3 fruit fly cellular contexts compared by ENCODE assay signal in genomic region chr3R:18508346-18508745, dm6.
TF ChIP-seq lines count a peak whose summit lies in the region.

No protein-coding gene starts in this region.

- TF ChIP-seq CTCF in whole organism, embryonic (GFP tag; optimal IDR thresholded peaks at IDR 0.05; lab: Kevin White, UChicago), result no peak

TF ChIP-seq in whole organism, embryonic, 481 proteins besides CTCF, POLR2A, EP300 and RAD21 (continues in another document):
- TF ChIP-seq Optix (GFP tag; IDR thresholded peaks at IDR 0.05; lab: Robert Waterston, UW), result peak; percentile 41; the same call in 1 of the 3 replicates
- peak; percentile 58; the same call in 1 of the 3 replicates for TF ChIP-seq CG11456 (GFP tag; IDR thresholded peaks at IDR 0.05; lab: Robert Waterston, UW)
- TF ChIP-seq pita (GFP tag; optimal IDR thresholded peaks at IDR 0.05; lab: Kevin White, UChicago), result no peak
- peak; percentile 13 for TF ChIP-seq CG15011 (GFP tag; optimal IDR thresholded peaks at IDR 0.05; lab: Kevin White, UChicago)
- peak; percentile 58; the same call in 1 of the 2 replicates for TF ChIP-seq H2.0 (GFP tag; IDR thresholded peaks at IDR 0.05; lab: Robert Waterston, UW)
- TF ChIP-seq CG12071 (GFP tag; optimal IDR thresholded peaks at IDR 0.05; lab: Kevin White, UChicago), result no peak
- TF ChIP-seq CG6272 (GFP tag; IDR thresholded peaks at IDR 0.05; lab: Robert Waterston, UW), result peak; percentile 43; the same call in 1 of the 2 replicates
- peak; percentile 1 for TF ChIP-seq CG6854 (GFP tag; optimal IDR thresholded peaks at IDR 0.05; lab: Kevin White, UChicago)
- TF ChIP-seq dimm (GFP tag; IDR thresholded peaks at IDR 0.05; lab: Robert Waterston, UW), result peak; percentile 48; the same call in 1 of the 2 replicates
- no peak for TF ChIP-seq stwl (tag; optimal IDR thresholded peaks at IDR 0.05; lab: Kevin White, UChicago)
- 0 out of 3 replicates have a peak, but pooled peaks have one; percentile 16 for TF ChIP-seq otp (GFP tag; IDR thresholded peaks at IDR 0.05; lab: Robert Waterston, UW)
- TF ChIP-seq lmd (GFP tag; IDR thresholded peaks at IDR 0.05; lab: Robert Waterston, UW), result peak; percentile 73
- TF ChIP-seq Hmr (GFP tag; optimal IDR thresholded peaks at IDR 0.05; lab: Kevin White, UChicago), result peak; percentile 78
- peak; percentile 38 for TF ChIP-seq Hsf (GFP tag; optimal IDR thresholded peaks at IDR 0.05; lab: Kevin White, UChicago)
- TF ChIP-seq slbo (GFP tag; IDR thresholded peaks at IDR 0.05; lab: Robert Waterston, UW), result peak; percentile 87
- 0 out of 2 replicates have a peak, but pooled peaks have one; percentile 20 for TF ChIP-seq cas (GFP tag; IDR thresholded peaks at IDR 0.05; lab: Robert Waterston, UW)
- peak; percentile 45 for TF ChIP-seq Fer2 (tag; optimal IDR thresholded peaks at IDR 0.05; lab: Kevin White, UChicago)
- peak; percentile 25 for TF ChIP-seq Nf-YB (GFP tag; optimal IDR thresholded peaks at IDR 0.05; lab: Kevin White, UChicago)
- peak; percentile 77 for TF ChIP-seq CG32532 (GFP tag; IDR thresholded peaks at IDR 0.05; lab: Robert Waterston, UW)
- peak; percentile 47 for TF ChIP-seq CG10209 (GFP tag; optimal IDR thresholded peaks at IDR 0.05; lab: Kevin White, UChicago)
- TF ChIP-seq jigr1 (GFP tag; IDR thresholded peaks at IDR 0.05; lab: Robert Waterston, UW), result 0 out of 3 replicates have a peak, but pooled peaks have one; percentile 45
- no peak for TF ChIP-seq Dll (GFP tag; IDR thresholded peaks at IDR 0.05; lab: Robert Waterston, UW; ENCODE audit: partially characterized antibody)
- TF ChIP-seq wor (GFP tag; IDR thresholded peaks at IDR 0.05; lab: Robert Waterston, UW), result peak; percentile 51; the same call in 1 of the 2 replicates
- peak; percentile 43 for TF ChIP-seq Hr3 (GFP tag; optimal IDR thresholded peaks at IDR 0.05; lab: Kevin White, UChicago)
- TF ChIP-seq NfI (GFP tag; optimal IDR thresholded peaks at IDR 0.05; lab: Kevin White, UChicago), result peak; percentile 44
- peak; percentile 74 for TF ChIP-seq CG11504 (tag; optimal IDR thresholded peaks at IDR 0.05; lab: Kevin White, UChicago)
- peak; percentile 72; the same call in 1 of the 2 replicates for TF ChIP-seq CG14014 (GFP tag; IDR thresholded peaks at IDR 0.05; lab: Robert Waterston, UW)
- peak; percentile 25 for TF ChIP-seq ewg (GFP tag; optimal IDR thresholded peaks at IDR 0.05; lab: Kevin White, UChicago)

TF ChIP-seq in whole organism, prepupa, 60 proteins besides CTCF, POLR2A, EP300 and RAD21:
- TF ChIP-seq Gug (GFP tag; IDR thresholded peaks at IDR 0.05; lab: Robert Waterston, UW) (0 out of 2 replicates have a peak, but pooled peaks have one; percentile 11), CG6808 (GFP tag; optimal IDR thresholded peaks at IDR 0.05; lab: Kevin White, UChicago) (no peak), vri (GFP tag; optimal IDR thresholded peaks at IDR 0.05; lab: Kevin White, UChicago) (no peak)
TF ChIP-seq in whole organism, prepupa: peak in this region for 1.

TF ChIP-seq in whole organism, wandering third instar larva, 38 proteins besides CTCF, POLR2A, EP300 and RAD21:
- TF ChIP-seq br (GFP tag; optimal IDR thresholded peaks at IDR 0.05; lab: Kevin White, UChicago) (no peak), sv (GFP tag; optimal IDR thresholded peaks at IDR 0.05; lab: Kevin White, UChicago) (peak; percentile 16)

Comparison
In these comparisons a context has a peak if more than half of its experiments do, and no peak if none do; other contexts are left out.
1. Of the 7 proteins assayed by ChIP-seq in both whole organism, embryonic and whole organism, prepupa: peak only in whole organism, embryonic: CG6854 and Sox102F; only in whole organism, prepupa: none; in both: Gug; in neither: 4.